ENCODE assay signal across 1 fruit fly cellular context in genomic region chr3R:21017464-21018080, dm6.
TF ChIP-seq lines count a peak whose summit lies in the region.

Gene Rlip, plus strand, starts transcription at chr3R:21017684.

TF ChIP-seq in whole organism, embryonic, 481 proteins besides CTCF, POLR2A, EP300 and RAD21 (continued from another document):
- TF ChIP-seq CG14667 (GFP tag; IDR thresholded peaks at IDR 0.05; lab: Robert Waterston, UW) (no peak), prd (optimal IDR thresholded peaks at IDR 0.05; lab: Kevin White, UChicago) (no peak), prd (GFP tag; IDR thresholded peaks at IDR 0.05; lab: Robert Waterston, UW) (peak; percentile 37; the same call in 1 of the 3 replicates), CG42726 (GFP tag; IDR thresholded peaks at IDR 0.05; lab: Robert Waterston, UW; ENCODE audit: partially characterized antibody) (peak; percentile 71), Chrac-16 (GFP tag; optimal IDR thresholded peaks at IDR 0.05; lab: Kevin White, UChicago) (peak; percentile 39), E2f1 (GFP tag; IDR thresholded peaks at IDR 0.05; lab: Robert Waterston, UW) (0 out of 2 replicates have a peak, but pooled peaks have one; percentile 27)
